Fruit fly (Drosophila melanogaster): Measurements from ENCODE around the gene Chpf.
A peak's percentile ranks its signal among the peaks of the same experiment; 100 is the strongest.

The Chpf gene

DNA sequence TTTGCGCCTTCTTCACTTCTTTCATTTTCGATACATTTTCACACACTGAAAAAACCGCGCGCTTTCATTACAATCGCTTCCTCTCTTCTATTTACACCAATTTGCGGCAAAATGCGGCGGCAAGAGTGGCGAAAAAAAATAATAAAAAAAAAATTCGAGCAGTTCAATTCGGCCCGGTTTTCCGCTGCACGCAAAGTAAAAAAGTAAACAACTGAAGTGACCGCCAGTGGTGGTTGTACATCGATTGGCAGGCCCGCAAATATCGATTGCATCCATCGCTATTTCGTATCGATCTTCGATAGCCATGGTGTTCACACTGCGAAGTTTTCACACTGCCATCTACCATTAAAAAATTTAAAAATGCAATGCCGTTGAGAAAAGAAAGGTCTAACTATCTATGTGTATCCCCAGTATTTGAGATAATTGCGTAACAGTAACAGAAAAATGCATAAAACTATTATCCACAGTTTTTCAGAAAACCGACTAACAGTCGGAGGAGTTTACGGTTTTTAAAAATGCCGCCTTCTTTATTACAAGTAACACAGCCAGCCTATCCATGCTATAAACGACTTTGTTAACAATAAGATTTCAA is at the start of gene Chpf:
TSS of gene Chpf (minus strand) at position 225 of the 592 bp plus-strand sequence.
- TF ChIP-seq noc (tag; optimal IDR thresholded peaks at IDR 0.05), result no peak

dm6 chrX:13159481-13159880 is 47.2 kb upstream of the Chpf start, which contains the start of the genes Bap60 and CG12096:
TSS of gene Bap60 (minus strand) at chrX:13159508.
TSS of gene CG12096 (plus strand) at chrX:13159604.
- TF ChIP-seq noc (tag; optimal IDR thresholded peaks at IDR 0.05), result peak; percentile 75

DNA sequence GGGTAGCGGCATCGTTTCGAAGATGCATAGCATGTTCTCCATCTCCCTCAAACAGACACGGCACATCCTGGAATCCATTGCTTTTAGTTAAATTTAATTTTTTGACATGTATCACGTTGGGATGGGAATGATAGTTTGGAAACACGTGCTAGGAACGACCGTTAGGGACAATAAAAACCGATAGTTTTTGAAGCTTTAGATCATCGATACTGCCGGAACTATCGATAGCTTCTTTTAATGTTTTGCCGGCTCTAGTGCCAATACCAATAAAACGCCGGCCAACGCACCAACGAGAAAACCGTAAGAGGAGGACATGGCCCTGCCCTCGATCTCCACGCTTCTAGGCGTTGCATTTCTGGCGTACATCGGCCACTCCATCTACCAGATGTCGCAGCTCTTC is 42.5 kb upstream of the Chpf start, which contains the start of the genes CG4318 and CG4332:
TSS of gene CG4318 (minus strand) at position 142 of the 400 bp plus-strand sequence.
TSS of gene CG4332 (plus strand) at position 256 of the 400 bp plus-strand sequence.
- TF ChIP-seq noc (tag; optimal IDR thresholded peaks at IDR 0.05), result no peak

dm6 chrX:13149083-13149482 is 36.8 kb upstream of the Chpf start:
- TF ChIP-seq noc (tag; optimal IDR thresholded peaks at IDR 0.05), result no peak

DNA sequence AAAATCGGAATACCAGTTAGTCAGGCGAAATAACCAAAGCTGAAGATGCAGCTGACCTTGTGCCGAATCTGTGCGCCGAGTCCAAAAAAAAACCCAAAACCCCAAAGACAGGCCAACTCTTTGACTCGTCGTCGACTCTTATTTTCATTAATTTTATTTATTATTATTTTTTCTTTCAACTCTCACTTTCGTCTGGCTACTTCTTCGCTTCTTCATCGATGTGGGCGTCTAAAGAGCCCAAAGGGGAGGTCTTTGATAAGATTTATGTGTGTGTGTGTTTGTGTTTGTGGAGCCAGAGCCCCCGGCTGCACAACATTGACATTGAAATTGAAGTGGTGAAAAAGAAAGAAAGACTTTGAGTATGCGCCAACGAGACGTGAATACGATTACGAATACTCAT is 33.6 kb upstream of the Chpf start:
- TF ChIP-seq noc (tag; optimal IDR thresholded peaks at IDR 0.05), result no peak

- no peak for TF ChIP-seq noc (tag; optimal IDR thresholded peaks at IDR 0.05)
Measured at dm6 chrX:13143100-13143499, 30.8 kb upstream of the Chpf start.

- no peak for TF ChIP-seq noc (tag; optimal IDR thresholded peaks at IDR 0.05)
Measured at dm6 chrX:13138887-13139286, 26.6 kb upstream of the Chpf start, which contains the start of gene CG32645. TSS of gene CG32645 (plus strand) at chrX:13139199.

DNA sequence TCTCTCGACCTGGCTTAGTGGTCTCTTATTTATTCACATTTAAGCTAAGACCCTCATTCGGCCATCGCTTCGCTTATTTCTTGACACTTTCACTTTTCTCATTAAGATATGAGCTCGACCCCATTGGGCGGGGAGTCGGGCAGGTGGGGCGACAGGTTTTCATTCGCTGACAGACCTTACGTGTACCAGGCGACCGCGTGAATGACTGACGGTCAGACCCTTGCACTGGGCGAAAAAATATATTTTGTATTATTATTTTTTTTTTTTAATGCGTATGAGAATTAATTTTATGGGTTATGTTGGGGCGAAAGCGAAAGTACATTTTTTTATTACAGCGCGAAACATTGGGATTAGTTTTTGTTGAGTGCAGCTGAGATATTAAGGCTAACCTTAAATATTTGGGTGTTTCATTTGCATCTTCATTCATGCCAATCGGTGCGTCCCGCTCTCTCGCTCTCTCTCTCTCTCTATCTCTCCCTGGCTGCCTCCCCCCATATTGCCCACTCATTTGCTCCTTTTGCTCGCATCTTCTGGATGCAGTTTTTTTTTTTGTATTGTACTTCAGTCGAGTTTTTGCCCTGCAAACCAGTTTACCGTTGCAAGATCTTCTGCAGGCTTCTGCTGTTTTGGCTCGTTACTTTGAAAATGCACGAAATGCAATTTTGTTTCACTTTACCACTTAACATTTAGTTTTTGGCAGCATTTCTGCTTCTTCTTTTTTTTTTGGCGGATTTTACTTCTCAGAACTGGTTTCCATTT is 24.9 kb upstream of the Chpf start:
- TF ChIP-seq noc (tag; optimal IDR thresholded peaks at IDR 0.05), result no peak

- peak; percentile 13 for TF ChIP-seq noc (tag; optimal IDR thresholded peaks at IDR 0.05)
Measured at dm6 chrX:13135702-13136101, 23.4 kb upstream of the Chpf start.

DNA sequence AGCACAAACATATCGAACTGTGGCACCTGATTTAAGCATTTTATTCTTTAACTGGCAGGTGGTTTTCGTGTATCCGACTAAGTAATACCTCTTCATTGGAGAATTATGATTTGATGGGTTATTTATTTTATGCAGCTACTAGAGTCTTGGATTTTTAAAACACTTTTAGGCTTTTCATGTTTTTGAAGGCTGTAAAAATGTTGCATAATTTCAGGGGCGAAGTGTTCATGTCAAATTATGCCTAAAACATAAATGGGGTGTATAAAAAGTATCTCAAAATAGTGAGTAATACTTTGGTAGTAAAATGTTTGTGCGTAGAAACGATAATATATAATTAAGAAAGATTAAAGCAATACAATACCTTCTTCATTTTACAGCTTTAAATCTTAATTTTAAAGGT is 22.5 kb upstream of the Chpf start:
- no peak for TF ChIP-seq noc (tag; optimal IDR thresholded peaks at IDR 0.05)

DNA sequence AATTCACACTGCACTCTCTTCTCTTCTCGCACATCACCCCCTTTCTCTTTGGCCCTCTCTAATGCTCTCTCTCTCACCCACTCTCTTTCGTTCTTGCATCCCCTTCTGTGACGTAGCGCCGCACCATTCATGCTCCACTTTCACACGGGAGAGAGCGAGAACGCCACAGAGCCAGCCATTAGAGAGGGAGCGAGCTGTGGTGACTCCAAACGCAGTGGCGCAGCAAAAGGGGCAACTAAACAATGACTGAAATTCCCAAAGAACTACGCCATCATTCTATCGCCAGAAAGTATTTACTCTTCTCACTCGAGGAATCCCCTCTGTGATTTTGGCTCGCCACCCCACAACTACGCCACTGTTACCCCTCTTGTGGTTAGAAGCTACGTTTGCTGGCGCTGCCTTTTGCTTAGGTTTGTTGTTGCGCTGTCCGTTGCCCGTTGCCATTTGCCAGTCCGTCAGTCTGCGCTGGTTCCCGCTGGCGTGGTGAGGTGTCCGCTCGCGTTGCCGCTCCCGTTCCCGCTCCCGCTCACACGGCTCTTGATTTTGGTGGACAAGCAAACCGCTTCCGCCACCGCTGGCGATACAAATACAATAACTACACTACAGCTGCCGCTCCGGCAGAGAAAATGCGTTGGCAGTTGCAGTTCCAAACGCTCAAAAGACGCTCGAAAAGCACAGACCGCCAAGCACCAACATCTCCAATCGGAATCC is 19.0 kb upstream of the Chpf start:
- peak; percentile 99 for TF ChIP-seq noc (tag; optimal IDR thresholded peaks at IDR 0.05)

DNA sequence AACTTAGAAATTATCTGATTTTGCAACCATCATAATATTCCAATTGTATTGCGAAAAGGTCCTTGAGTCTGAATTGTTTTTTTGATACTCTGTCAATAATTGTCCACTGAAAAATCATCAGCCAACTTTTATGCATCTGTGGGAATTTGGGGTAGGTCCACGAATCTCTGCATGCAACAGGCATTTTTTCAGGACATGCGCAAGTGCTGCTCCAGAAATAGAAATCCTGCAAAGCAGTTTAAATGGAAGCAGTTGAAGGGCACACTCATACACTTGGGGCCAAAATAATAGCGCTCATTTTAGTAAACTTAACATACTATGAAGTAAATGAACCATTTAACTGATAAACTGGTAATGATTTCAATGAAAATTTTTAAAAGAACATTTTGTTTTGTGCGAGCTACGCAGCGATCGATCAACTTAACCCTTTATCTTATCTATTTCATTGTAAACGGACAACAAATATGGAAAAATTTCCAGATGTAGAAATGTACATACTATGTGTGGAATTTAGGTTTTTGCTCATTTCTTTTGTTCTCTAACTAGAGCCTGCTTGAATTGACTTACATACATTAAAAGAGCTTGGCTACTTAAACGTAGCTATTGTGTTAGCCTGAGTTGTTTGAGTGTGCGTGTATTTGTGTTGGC is 18.0 kb upstream of the Chpf start:
- peak; percentile 63 for TF ChIP-seq noc (tag; optimal IDR thresholded peaks at IDR 0.05)

DNA sequence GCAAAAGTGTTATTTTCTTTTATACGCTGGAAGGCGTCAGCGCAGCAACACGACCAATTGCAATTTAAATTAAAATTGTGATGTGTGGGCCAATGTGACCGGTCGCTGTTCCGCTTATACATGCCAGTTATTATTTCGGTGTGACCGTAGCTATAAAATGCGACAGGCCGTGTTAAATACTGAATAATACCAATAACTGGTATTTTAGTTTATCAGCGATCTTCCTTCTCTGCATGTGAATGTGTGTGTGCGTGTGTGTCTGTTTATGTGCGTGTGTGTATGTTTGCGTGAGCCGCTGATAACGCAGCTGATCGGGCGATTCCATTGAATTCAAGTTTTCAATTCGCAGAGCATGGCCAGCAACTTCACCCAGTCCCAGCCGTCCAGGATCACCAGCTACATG is 16.5 kb upstream of the Chpf start, which contains the start of the genes CG32638, CG15717 and MFS10:
TSS of gene CG32638 (minus strand) at position 45 of the 403 bp plus-strand sequence.
TSS of gene CG15717 (plus strand) at position 203 of the 403 bp plus-strand sequence.
TSS of gene MFS10 (plus strand) at position 269 of the 403 bp plus-strand sequence.
- TF ChIP-seq noc (tag; optimal IDR thresholded peaks at IDR 0.05), result no peak

DNA sequence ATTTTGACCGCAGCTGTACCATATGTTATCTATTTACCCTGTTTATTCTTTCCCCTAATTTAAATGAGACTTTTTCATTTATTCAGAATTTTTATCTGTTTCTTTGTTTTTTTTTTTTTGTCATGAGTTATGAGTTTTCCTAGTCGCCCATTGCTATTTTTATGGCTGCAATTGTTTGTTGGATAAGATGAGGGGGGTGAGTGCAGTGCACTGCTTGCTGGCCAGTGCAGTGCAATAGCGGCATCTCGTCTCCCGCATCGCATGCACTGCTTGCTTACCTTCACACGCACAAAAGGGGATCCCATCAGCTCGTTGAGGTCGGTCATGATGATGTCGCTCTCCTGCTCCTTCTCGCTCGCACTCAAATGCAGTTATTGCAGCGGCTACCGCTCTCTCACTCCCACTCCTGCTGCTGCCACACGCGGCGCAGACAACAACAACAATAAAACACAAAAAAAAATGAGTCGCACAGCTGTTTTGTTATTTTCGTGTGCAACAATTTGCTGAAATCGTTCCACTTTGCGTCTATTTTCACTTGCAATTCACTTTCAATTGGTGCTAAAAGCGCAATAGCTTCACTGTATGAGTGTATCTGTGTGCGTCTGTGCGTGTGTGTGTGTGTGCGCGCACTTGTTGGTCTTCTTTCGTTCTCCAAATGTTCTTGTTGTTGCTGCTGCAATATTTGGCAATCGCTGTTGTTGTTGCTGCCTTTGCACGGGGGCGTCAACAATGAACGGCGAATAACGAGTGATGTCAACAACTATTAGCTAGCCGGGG is 15.9 kb upstream of the Chpf start:
- TF ChIP-seq noc (tag; optimal IDR thresholded peaks at IDR 0.05), result no peak

dm6 chrX:13125559-13125958 is 13.3 kb upstream of the Chpf start:
- TF ChIP-seq noc (tag; optimal IDR thresholded peaks at IDR 0.05), result no peak
